Fruit fly (Drosophila melanogaster) whole organism, prepupa: Measurements from ENCODE around the gene Ten-m.

Experiments
- CG10669 ChIP-seq: fragments of 200-800 bp; sonication (Bioruptor generic); optimal IDR thresholded peaks from 3 replicates; lab custom pipeline; 2018; ENCODE audit warnings: missing biosample characterization, mild to moderate bottlenecking, missing genetic modification characterization, moderate library complexity
- CG11294 ChIP-seq: fragments of 200-800 bp; sonication (Bioruptor generic); IDR thresholded peaks from 2 replicates; pipeline ENCODE4 v1.3.6; 2022; ENCODE audit warnings: missing biosample characterization, missing genetic modification characterization
- CG11762 ChIP-seq: fragments of 200-800 bp; sonication (Bioruptor generic); optimal IDR thresholded peaks from 3 replicates; lab custom pipeline; 2016; ENCODE audit warnings: missing biosample characterization, missing genetic modification characterization; ENCODE audit not compliant: insufficient read depth
- CG11902 ChIP-seq: fragments of 200-800 bp; sonication (Bioruptor generic); optimal IDR thresholded peaks from 3 replicates; lab custom pipeline; 2016; ENCODE audit warnings: missing biosample characterization, missing genetic modification characterization
- CG15336 ChIP-seq: fragments of 200-800 bp; sonication (Bioruptor generic); IDR thresholded peaks from 2 replicates; pipeline ENCODE4 v1.3.6; 2022; ENCODE audit warnings: missing biosample characterization, missing genetic modification characterization
- CG1621 ChIP-seq: fragments of 200-800 bp; sonication (Bioruptor generic); optimal IDR thresholded peaks from 3 replicates; lab custom pipeline; 2018; ENCODE audit warnings: missing biosample characterization, mild to moderate bottlenecking, missing genetic modification characterization
- CG16779 ChIP-seq: fragments of 200-800 bp; sonication (Bioruptor generic); optimal IDR thresholded peaks from 3 replicates; lab custom pipeline; 2017; ENCODE audit warnings: missing biosample characterization, mild to moderate bottlenecking, missing genetic modification characterization
- CG3032 ChIP-seq: fragments of 200-800 bp; optimal IDR thresholded peaks from 2 replicates; lab custom pipeline; 2019; ENCODE audit warnings: missing biosample characterization, mild to moderate bottlenecking, missing genetic modification characterization, moderate library complexity
- CG31627 ChIP-seq: fragments of 200-800 bp; sonication (Bioruptor generic); optimal IDR thresholded peaks from 3 replicates; lab custom pipeline; 2016; ENCODE audit warnings: missing biosample characterization, missing genetic modification characterization
- CG32006 ChIP-seq: fragments of 200-800 bp; sonication (Bioruptor generic); optimal IDR thresholded peaks from 3 replicates; lab custom pipeline; 2017; ENCODE audit warnings: missing biosample characterization, mild to moderate bottlenecking, missing genetic modification characterization
- CG34406 ChIP-seq: fragments of 200-800 bp; sonication (Bioruptor generic); optimal IDR thresholded peaks from 3 replicates; lab custom pipeline; 2016; ENCODE audit warnings: missing biosample characterization, missing genetic modification characterization
- CG3919 ChIP-seq: fragments of 200-800 bp; sonication (Bioruptor generic); optimal IDR thresholded peaks from 3 replicates; lab custom pipeline; 2016; ENCODE audit warnings: missing biosample characterization, missing genetic modification characterization
- CG4318 ChIP-seq: fragments of 200-800 bp; sonication (Bioruptor generic); optimal IDR thresholded peaks from 3 replicates; lab custom pipeline; 2017; ENCODE audit warnings: missing biosample characterization, mild to moderate bottlenecking, missing genetic modification characterization
- CG6163 ChIP-seq: fragments of 200-800 bp; sonication (Bioruptor generic); IDR thresholded peaks from 3 replicates; pipeline ENCODE4 v1.3.6; 2022; ENCODE audit warnings: missing biosample characterization, missing genetic modification characterization
- CG6276 ChIP-seq: fragments of 200-800 bp; sonication (Bioruptor generic); optimal IDR thresholded peaks from 2 replicates; lab custom pipeline; 2017; ENCODE audit warnings: missing biosample characterization, mild to moderate bottlenecking, missing genetic modification characterization
- CG6792 ChIP-seq: fragments of 200-800 bp; sonication (Bioruptor generic); optimal IDR thresholded peaks from 3 replicates; lab custom pipeline; 2016; ENCODE audit warnings: missing biosample characterization, missing genetic modification characterization
- CG6808 ChIP-seq: fragments of 200-800 bp; sonication (Bioruptor generic); optimal IDR thresholded peaks from 3 replicates; lab custom pipeline; 2017; ENCODE audit warnings: missing biosample characterization, missing genetic modification characterization, mild to moderate bottlenecking, moderate library complexity, missing genetic modification reagents
- CG7368 ChIP-seq: fragments of 200-800 bp; sonication (Bioruptor generic); optimal IDR thresholded peaks from 3 replicates; lab custom pipeline; 2016; ENCODE audit warnings: missing biosample characterization, missing genetic modification characterization
- CG8632 ChIP-seq: fragments of 200-800 bp; sonication (Bioruptor generic); optimal IDR thresholded peaks from 3 replicates; lab custom pipeline; 2016; ENCODE audit warnings: missing biosample characterization, missing genetic modification characterization
- CG9139 ChIP-seq: fragments of 200-800 bp; sonication (Bioruptor generic); optimal IDR thresholded peaks from 3 replicates; lab custom pipeline; 2017; ENCODE audit warnings: missing biosample characterization, mild to moderate bottlenecking, missing genetic modification characterization
- Eip78C ChIP-seq: fragments of 200-800 bp; sonication (Bioruptor generic); peaks from one replicate; lab custom pipeline; 2016; ENCODE audit warnings: missing biosample characterization, missing genetic modification characterization
- Eip93F ChIP-seq: fragments of 200-800 bp; sonication (Bioruptor generic); optimal IDR thresholded peaks from 2 replicates; lab custom pipeline; 2016; ENCODE audit warnings: missing biosample characterization, mild to moderate bottlenecking, missing genetic modification characterization
- Ets21C ChIP-seq: fragments of 200-800 bp; sonication (Bioruptor generic); optimal IDR thresholded peaks from 3 replicates; lab custom pipeline; 2016; ENCODE audit warnings: missing biosample characterization, missing genetic modification characterization
- Ets96B ChIP-seq: fragments of 200-800 bp; optimal IDR thresholded peaks from 2 replicates; lab custom pipeline; 2019; ENCODE audit warnings: missing biosample characterization, mild to moderate bottlenecking, missing genetic modification characterization, moderate library complexity
- Gug ChIP-seq: fragments of 200-800 bp; sonication (Bioruptor generic); IDR thresholded peaks from 2 replicates; pipeline ENCODE4 v1.3.6; 2022; ENCODE audit warnings: missing biosample characterization, missing genetic modification characterization
- Hr38 ChIP-seq: sonication (Bioruptor generic); optimal IDR thresholded peaks from 2 replicates; lab custom pipeline; 2016; ENCODE audit warnings: missing biosample characterization, missing genetic modification characterization
- Hr39 ChIP-seq: fragments of 200-800 bp; sonication (Bioruptor generic); optimal IDR thresholded peaks from 2 replicates; lab custom pipeline; 2016; ENCODE audit warnings: missing biosample characterization, missing genetic modification characterization
- Hr4 ChIP-seq: fragments of 200-800 bp; sonication (Bioruptor generic); optimal IDR thresholded peaks from 3 replicates; lab custom pipeline; 2016; ENCODE audit warnings: missing biosample characterization, missing genetic modification characterization
- OdsH ChIP-seq: fragments of 200-800 bp; sonication (Bioruptor generic); optimal IDR thresholded peaks from 3 replicates; lab custom pipeline; 2016; ENCODE audit warnings: missing biosample characterization, missing genetic modification characterization
- Smox ChIP-seq: fragments of 200-800 bp; sonication (Bioruptor generic); optimal IDR thresholded peaks from 3 replicates; lab custom pipeline; 2016; ENCODE audit warnings: missing biosample characterization, missing genetic modification characterization
- Sox102F ChIP-seq: fragments of 200-800 bp; sonication (Bioruptor generic); optimal IDR thresholded peaks from 2 replicates; lab custom pipeline; 2016; ENCODE audit warnings: missing biosample characterization, mild to moderate bottlenecking, missing genetic modification characterization
- Sox14 ChIP-seq: fragments of 200-800 bp; sonication (Bioruptor generic); optimal IDR thresholded peaks from 3 replicates; lab custom pipeline; 2016; ENCODE audit warnings: missing biosample characterization, missing genetic modification characterization
- Sox15 ChIP-seq: fragments of 200-800 bp; sonication (Bioruptor generic); optimal IDR thresholded peaks from 3 replicates; lab custom pipeline; 2016; ENCODE audit warnings: missing biosample characterization, missing genetic modification characterization
- achi ChIP-seq: fragments of 200-800 bp; sonication (Bioruptor generic); optimal IDR thresholded peaks from 3 replicates; lab custom pipeline; 2016; ENCODE audit warnings: missing biosample characterization, missing genetic modification characterization
- cyc ChIP-seq: fragments of 200-800 bp; sonication (Bioruptor generic); optimal IDR thresholded peaks from 3 replicates; lab custom pipeline; 2016; ENCODE audit warnings: missing biosample characterization, missing genetic modification characterization
- dac ChIP-seq: fragments of 200-800 bp; sonication (Bioruptor generic); optimal IDR thresholded peaks from 2 replicates; lab custom pipeline; 2017; ENCODE audit warnings: missing biosample characterization, mild to moderate bottlenecking, missing genetic modification characterization
- eg ChIP-seq: fragments of 200-800 bp; sonication (Bioruptor generic); IDR thresholded peaks from 3 replicates; pipeline ENCODE4 v1.3.6; 2022; ENCODE audit warnings: missing biosample characterization, missing genetic modification characterization
- esn ChIP-seq: fragments of 200-800 bp; sonication (Bioruptor generic); optimal IDR thresholded peaks from 2 replicates; lab custom pipeline; 2016; ENCODE audit warnings: missing biosample characterization, mild to moderate bottlenecking, missing genetic modification characterization, moderate library complexity
- fd59A ChIP-seq: fragments of 200-800 bp; sonication (Bioruptor generic); optimal IDR thresholded peaks from 2 replicates; lab custom pipeline; 2017; ENCODE audit warnings: missing biosample characterization, mild to moderate bottlenecking, missing genetic modification characterization, missing genetic modification reagents
- fd85E ChIP-seq: fragments of 200-800 bp; sonication (Bioruptor generic); optimal IDR thresholded peaks from 3 replicates; lab custom pipeline; 2016; ENCODE audit warnings: missing biosample characterization, missing genetic modification characterization
- fkh ChIP-seq: fragments of 200-800 bp; sonication (Bioruptor generic); optimal IDR thresholded peaks from 3 replicates; lab custom pipeline; 2017; ENCODE audit warnings: missing biosample characterization, mild to moderate bottlenecking, missing genetic modification characterization, moderate library complexity
- pdm3 ChIP-seq: fragments of 200-800 bp; sonication (Bioruptor generic); optimal IDR thresholded peaks from 3 replicates; lab custom pipeline; 2016; ENCODE audit warnings: missing biosample characterization, missing genetic modification characterization
- salr ChIP-seq, 2 experiments: fragments of 200-800 bp; sonication (Bioruptor generic); optimal IDR thresholded peaks; 3 replicates each; lab custom pipeline; 2016 to 2018; ENCODE audit warnings: missing biosample characterization in 2 of 2, missing genetic modification characterization in 2 of 2, mild to moderate bottlenecking in 1 of 2
- spab ChIP-seq: fragments of 200-800 bp; sonication (Bioruptor generic); optimal IDR thresholded peaks from 2 replicates; lab custom pipeline; 2017; ENCODE audit warnings: missing biosample characterization, mild to moderate bottlenecking, missing genetic modification characterization, missing genetic modification reagents
- svp ChIP-seq: fragments of 200-800 bp; sonication (Bioruptor generic); peaks from one replicate; lab custom pipeline; 2016; ENCODE audit warnings: missing biosample characterization, missing genetic modification characterization
- topi ChIP-seq: fragments of 200-800 bp; sonication (Bioruptor generic); optimal IDR thresholded peaks from 3 replicates; lab custom pipeline; 2016; ENCODE audit warnings: missing biosample characterization, missing genetic modification characterization
- vri ChIP-seq: fragments of 200-800 bp; sonication (Bioruptor generic); optimal IDR thresholded peaks from 3 replicates; lab custom pipeline; 2016; ENCODE audit warnings: missing biosample characterization, mild to moderate bottlenecking, missing genetic modification characterization

Ten-m gene

DNA sequence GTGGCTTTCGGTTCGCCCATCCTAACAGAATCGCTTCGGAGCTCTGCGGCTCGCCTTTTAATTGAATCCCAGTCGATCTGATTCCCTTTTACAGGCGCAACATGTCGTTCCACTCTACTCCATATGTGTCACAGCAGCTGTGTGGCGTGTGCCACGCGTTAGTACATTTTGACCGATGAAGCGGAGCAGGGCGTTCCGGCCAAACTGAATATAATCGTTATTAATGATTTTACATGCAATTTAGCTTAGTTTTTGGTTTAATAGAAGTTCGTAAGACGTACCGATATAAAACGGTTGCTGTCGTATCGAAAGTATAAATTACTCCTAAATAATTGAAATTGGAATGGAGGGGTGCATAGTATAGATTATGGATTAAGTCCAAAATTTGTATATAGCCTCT lies 141.1 kb downstream of the Ten-m start, which contains the start of gene CG11523:
Gene CG11523 (minus strand): TSS at position 145 of the 400 bp plus-strand sequence.
- TF ChIP-seq CG10669 (GFP tag; lab: Kevin White, UChicago) (peak; percentile 95), CG31627 (GFP tag; lab: Kevin White, UChicago) (peak; percentile 21), CG4318 (GFP tag; lab: Kevin White, UChicago) (no peak), CG6808 (GFP tag; lab: Kevin White, UChicago) (no peak), Sox15 (GFP tag; lab: Kevin White, UChicago) (no peak), CG3032 (tag; lab: Kevin White, UChicago) (peak; percentile 39), Ets21C (GFP tag; lab: Kevin White, UChicago) (peak; percentile 11), eg (peak; percentile 5; the same call in 1 of the 3 replicates), CG6792 (GFP tag; lab: Kevin White, UChicago) (no peak), CG1621 (tag; lab: Kevin White, UChicago) (peak; percentile 95), Eip93F (no peak), Hr4 (GFP tag; lab: Kevin White, UChicago) (no peak), Eip78C (GFP tag; lab: Kevin White, UChicago) (peak; percentile 69), CG6163 (GFP tag; lab: Robert Waterston, UW) (no peak), Ets96B (no peak), salr (GFP tag; optimal IDR thresholded peaks at IDR 0.05; lab: Kevin White, UChicago) (no peak), fkh (GFP tag; lab: Kevin White, UChicago) (no peak), CG32006 (GFP tag; lab: Kevin White, UChicago) (no peak), fd85E (GFP tag; lab: Kevin White, UChicago) (no peak), Hr39 (GFP tag; lab: Kevin White, UChicago) (peak; percentile 46), CG3919 (GFP tag; lab: Kevin White, UChicago) (peak; percentile 23), CG9139 (GFP tag; lab: Kevin White, UChicago) (no peak), CG8632 (no peak), pdm3 (peak; percentile 23), CG7368 (no peak), CG6276 (GFP tag; lab: Kevin White, UChicago) (no peak), CG34406 (GFP tag; lab: Kevin White, UChicago) (no peak), CG11902 (GFP tag; lab: Kevin White, UChicago) (no peak), Sox102F (GFP tag; lab: Kevin White, UChicago) (no peak), dac (GFP tag; lab: Kevin White, UChicago) (no peak), cyc (GFP tag; lab: Kevin White, UChicago) (peak; percentile 4), Sox14 (peak; percentile 14), Smox (GFP tag; lab: Kevin White, UChicago) (no peak), spab (GFP tag; lab: Kevin White, UChicago) (no peak)

DNA sequence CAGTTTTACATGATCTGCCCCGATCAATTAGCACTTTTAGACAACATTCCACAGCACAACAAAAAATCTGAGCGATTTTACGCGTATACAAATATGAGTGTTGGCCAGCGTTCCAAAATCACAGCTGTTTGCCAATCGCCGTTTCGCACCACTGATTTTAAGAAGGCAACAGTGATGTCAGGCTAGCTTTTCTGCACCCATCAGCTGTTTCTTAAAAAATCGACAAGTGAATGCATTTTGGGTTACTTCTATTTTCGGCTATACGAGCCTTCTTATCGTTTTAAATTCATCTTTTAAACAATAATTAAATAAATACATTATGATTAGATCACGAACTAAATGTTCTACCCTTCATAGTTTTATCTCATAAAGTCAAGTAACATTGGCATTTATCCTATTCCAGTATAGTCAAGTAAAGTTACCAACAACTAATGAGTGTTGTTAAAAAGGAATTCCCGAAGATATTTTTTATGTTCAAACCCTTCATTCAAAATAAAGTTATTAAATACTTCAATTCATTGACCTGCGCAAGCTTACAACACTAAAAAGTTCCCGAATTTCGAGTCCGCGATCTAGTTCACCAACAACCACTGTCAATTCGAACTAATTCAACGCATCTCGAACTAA lies 144.8 kb downstream of the Ten-m start, which contains the start of the genes Rich and Ddx1:
Gene Rich (minus strand): TSS at position 125 of the 627 bp plus-strand sequence.
Gene Ddx1 (plus strand): TSS at position 573 of the 627 bp plus-strand sequence.
- TF ChIP-seq CG6808 (GFP tag; lab: Kevin White, UChicago) (no peak), CG15336 (GFP tag; lab: Robert Waterston, UW) (no peak), topi (GFP tag; lab: Kevin White, UChicago) (peak; percentile 50), CG11902 (GFP tag; lab: Kevin White, UChicago) (peak; percentile 32), Hr38 (GFP tag; lab: Kevin White, UChicago) (no peak), cyc (GFP tag; lab: Kevin White, UChicago) (peak; percentile 56), Hr4 (GFP tag; lab: Kevin White, UChicago) (no peak), CG3919 (GFP tag; lab: Kevin White, UChicago) (peak; percentile 59), CG1621 (tag; lab: Kevin White, UChicago) (no peak), CG6792 (GFP tag; lab: Kevin White, UChicago) (peak; percentile 27), Smox (GFP tag; lab: Kevin White, UChicago) (peak; percentile 61), fd85E (GFP tag; lab: Kevin White, UChicago) (no peak), CG11294 (GFP tag; lab: Robert Waterston, UW) (no peak), fd59A (GFP tag; lab: Kevin White, UChicago) (peak; percentile 19), Gug (GFP tag; lab: Robert Waterston, UW) (no peak), CG11762 (GFP tag; lab: Kevin White, UChicago) (no peak), CG8632 (peak; percentile 21), spab (GFP tag; lab: Kevin White, UChicago) (no peak), fkh (GFP tag; lab: Kevin White, UChicago) (no peak), CG34406 (GFP tag; lab: Kevin White, UChicago) (peak; percentile 11), CG16779 (tag; lab: Kevin White, UChicago) (no peak), svp (GFP tag; lab: Kevin White, UChicago) (peak; percentile 84), vri (GFP tag; lab: Kevin White, UChicago) (no peak), OdsH (GFP tag; lab: Kevin White, UChicago) (no peak), achi (GFP tag; lab: Kevin White, UChicago) (peak; percentile 57), Ets96B (peak; percentile 30), CG31627 (GFP tag; lab: Kevin White, UChicago) (peak; percentile 43), Eip78C (GFP tag; lab: Kevin White, UChicago) (peak; percentile 86), CG9139 (GFP tag; lab: Kevin White, UChicago) (no peak), Ets21C (GFP tag; lab: Kevin White, UChicago) (peak; percentile 27), esn (GFP tag; lab: Kevin White, UChicago) (peak; percentile 58), Sox15 (GFP tag; lab: Kevin White, UChicago) (peak; percentile 37)
